Worm (Caenorhabditis elegans): ENCODE data around the gene Y79H2A.12.

- no peak for TF ChIP-seq ceh-13 (GFP tag; optimal IDR thresholded peaks at IDR 0.05)
- TF ChIP-seq scrt-1 (GFP tag; IDR thresholded peaks at IDR 0.05): no peak
- TF ChIP-seq F13C5.2 (tag; optimal IDR thresholded peaks at IDR 0.05): no peak
- TF ChIP-seq flt-1 (GFP tag; IDR thresholded peaks at IDR 0.05): no peak
- no peak for TF ChIP-seq ama-1 (optimal IDR thresholded peaks at IDR 0.05)
- no peak for TF ChIP-seq sea-1 (GFP tag; conservative IDR thresholded peaks at IDR 0.05)
Observed at ce11 chrIII:12063934-12064333, 35.3 kb upstream of the Y79H2A.12 start.
